Fruit fly (Drosophila melanogaster) whole organism, wandering third instar larva: ENCODE results near the gene AsnS.
A peak's percentile ranks its signal among the peaks of the same experiment; 100 is the strongest.

Experiments
- Abd-B ChIP-seq: fragments of >200 bp; optimal IDR thresholded peaks from 2 replicates; lab custom pipeline; 2017; ENCODE audit warnings: missing biosample characterization, missing genetic modification characterization
- CG32264 ChIP-seq: fragments of 200-800 bp; sonication (Bioruptor generic); optimal IDR thresholded peaks from 2 replicates; lab custom pipeline; 2016; ENCODE audit warnings: missing biosample characterization, missing genetic modification characterization
- CG9705 ChIP-seq: fragments of 200-800 bp; sonication (Bioruptor generic); optimal IDR thresholded peaks from 2 replicates; lab custom pipeline; 2018; ENCODE audit warnings: missing biosample characterization, mild to moderate bottlenecking, missing genetic modification characterization
- CrebA ChIP-seq: fragments of 200-800 bp; sonication (Bioruptor generic); optimal IDR thresholded peaks from 2 replicates; lab custom pipeline; 2016; ENCODE audit warnings: missing biosample characterization, mild to moderate bottlenecking, missing genetic modification characterization, borderline replicate concordance
- Dfd ChIP-seq: fragments of >200 bp; optimal IDR thresholded peaks from 2 replicates; lab custom pipeline; 2017; ENCODE audit warnings: missing biosample characterization, missing genetic modification characterization
- Dif ChIP-seq: fragments of 200-275, 200-300 bp; sonication (Bioruptor generic); optimal IDR thresholded peaks from 2 replicates; lab custom pipeline; 2018; ENCODE audit warnings: missing biosample characterization, missing genetic modification characterization; ENCODE audit not compliant: partially characterized antibody
- HLH106 ChIP-seq: fragments of 200-800 bp; optimal IDR thresholded peaks from 3 replicates; lab custom pipeline; 2019; ENCODE audit warnings: missing biosample characterization, mild to moderate bottlenecking, missing genetic modification characterization, moderate library complexity
- Hnf4 ChIP-seq: fragments of 200-800 bp; sonication (Bioruptor generic); optimal IDR thresholded peaks from 2 replicates; lab custom pipeline; 2016; ENCODE audit warnings: missing biosample characterization, mild to moderate bottlenecking, missing genetic modification characterization
- Hr78 ChIP-seq: fragments of >200 bp; optimal IDR thresholded peaks from 2 replicates; lab custom pipeline; 2017; ENCODE audit warnings: missing biosample characterization, missing genetic modification characterization
- Hr83 ChIP-seq: fragments of 200-300 bp; sonication (Bioruptor generic); optimal IDR thresholded peaks from 2 replicates; lab custom pipeline; 2016; ENCODE audit warnings: missing biosample characterization, mild to moderate bottlenecking, missing genetic modification characterization, moderate library complexity; ENCODE audit not compliant: poor library complexity, severe bottlenecking
- Jra ChIP-seq: sonication (Bioruptor generic); optimal IDR thresholded peaks from 2 replicates; lab custom pipeline; 2016; ENCODE audit warnings: missing biosample characterization, missing genetic modification characterization
- Mio ChIP-seq: sonication (Bioruptor generic); optimal IDR thresholded peaks from 2 replicates; lab custom pipeline; 2016; ENCODE audit warnings: missing biosample characterization, missing genetic modification characterization
- Myc ChIP-seq: fragments of >200 bp; optimal IDR thresholded peaks from 2 replicates; lab custom pipeline; 2017
- OdsH ChIP-seq: fragments of 200-800 bp; sonication (Bioruptor generic); optimal IDR thresholded peaks from 2 replicates; lab custom pipeline; 2016; ENCODE audit warnings: missing biosample characterization, mild to moderate bottlenecking, missing genetic modification characterization
- Rel ChIP-seq, 2 experiments: fragments of 200-800 bp; sonication (Bioruptor generic) in 1 of 2; optimal IDR thresholded peaks; 2 replicates in 1 of 2; 3 replicates in 1 of 2; lab custom pipeline; 2016 to 2019; ENCODE audit warnings: mild to moderate bottlenecking in 2 of 2, missing biosample characterization in 2 of 2, missing genetic modification characterization in 2 of 2, moderate library complexity in 1 of 2
- Sp1 ChIP-seq: fragments of 200-800 bp; sonication (Bioruptor generic); optimal IDR thresholded peaks from 3 replicates; lab custom pipeline; 2019; ENCODE audit warnings: missing biosample characterization, mild to moderate bottlenecking, missing genetic modification characterization, moderate library complexity
- Vsx2 ChIP-seq: fragments of 200-300, 225-300 bp; sonication (Bioruptor generic); optimal IDR thresholded peaks from 2 replicates; lab custom pipeline; 2018; ENCODE audit warnings: missing biosample characterization, missing genetic modification characterization; ENCODE audit not compliant: partially characterized antibody
- br ChIP-seq: fragments of 200-800 bp; sonication (Bioruptor generic); optimal IDR thresholded peaks from 2 replicates; lab custom pipeline; 2016; ENCODE audit warnings: missing biosample characterization, missing genetic modification characterization
- brk ChIP-seq: fragments of 200-800 bp; sonication (Bioruptor generic); optimal IDR thresholded peaks from 2 replicates; lab custom pipeline; 2016; ENCODE audit warnings: missing biosample characterization, mild to moderate bottlenecking, missing genetic modification characterization
- dmrt93B ChIP-seq: fragments of 200-800 bp; sonication (Bioruptor generic); optimal IDR thresholded peaks from 2 replicates; lab custom pipeline; 2018; ENCODE audit warnings: missing biosample characterization, mild to moderate bottlenecking, missing genetic modification characterization
- dsf ChIP-seq: sonication (Bioruptor generic); optimal IDR thresholded peaks from 2 replicates; lab custom pipeline; 2016; ENCODE audit warnings: missing biosample characterization, missing genetic modification characterization, borderline replicate concordance
- foxo ChIP-seq, 2 experiments: fragments of 200-800 bp; sonication (Bioruptor generic); optimal IDR thresholded peaks; 2 replicates in 1 of 2; 3 replicates in 1 of 2; lab custom pipeline; 2016 to 2017; ENCODE audit warnings: missing biosample characterization in 2 of 2, missing genetic modification characterization in 2 of 2
- h ChIP-seq: fragments of 200-800 bp; sonication (Bioruptor generic); optimal IDR thresholded peaks from 3 replicates; lab custom pipeline; 2016; ENCODE audit warnings: missing biosample characterization, mild to moderate bottlenecking, missing genetic modification characterization
- jim ChIP-seq: fragments of 175-275, 200-325 bp; sonication (Bioruptor generic); optimal IDR thresholded peaks from 2 replicates; lab custom pipeline; 2016; ENCODE audit warnings: missing biosample characterization, mild to moderate bottlenecking, missing genetic modification characterization
- pan ChIP-seq: fragments of >200 bp; optimal IDR thresholded peaks from 2 replicates; lab custom pipeline; 2017
- psq ChIP-seq: fragments of 200-800 bp; sonication (Bioruptor generic); optimal IDR thresholded peaks from 3 replicates; lab custom pipeline; 2017; ENCODE audit warnings: missing biosample characterization, mild to moderate bottlenecking, missing genetic modification characterization, moderate library complexity
- sv ChIP-seq: fragments of 200-800 bp; sonication (Bioruptor generic); optimal IDR thresholded peaks from 3 replicates; lab custom pipeline; 2016; ENCODE audit warnings: missing biosample characterization, missing genetic modification characterization
- tai ChIP-seq: sonication (Bioruptor generic); optimal IDR thresholded peaks from 2 replicates; lab custom pipeline; 2016; ENCODE audit warnings: missing biosample characterization, missing genetic modification characterization
- woc ChIP-seq: sonication (Bioruptor generic); optimal IDR thresholded peaks from 2 replicates; lab custom pipeline; 2016; ENCODE audit warnings: missing biosample characterization, mild to moderate bottlenecking, missing genetic modification characterization

Gene AsnS

dm6 chr3L:21129682-21130081 lies 43.2 kb upstream of the AsnS start:
- TF ChIP-seq CG9705 (GFP tag; lab: Kevin White, UChicago) (no peak), CG32264 (GFP tag; lab: Kevin White, UChicago) (no peak), br (GFP tag; lab: Kevin White, UChicago) (no peak), CrebA (no peak), Hnf4 (GFP tag; lab: Kevin White, UChicago) (no peak), Abd-B (GFP tag; lab: Kevin White, UChicago) (no peak), jim (GFP tag; lab: Kevin White, UChicago) (no peak), Myc (no peak), Hr78 (no peak), brk (GFP tag; lab: Kevin White, UChicago) (no peak), h (no peak), Dfd (GFP tag; lab: Kevin White, UChicago) (no peak), psq (GFP tag; lab: Kevin White, UChicago) (no peak), dmrt93B (GFP tag; lab: Kevin White, UChicago) (no peak), HLH106 (tag; lab: Kevin White, UChicago) (no peak), dsf (no peak), tai (no peak), OdsH (GFP tag; lab: Kevin White, UChicago) (no peak), sv (GFP tag; lab: Kevin White, UChicago) (no peak)
- TF ChIP-seq, all 38 proteins: peak for 0

- TF ChIP-seq CG9705 (GFP tag; lab: Kevin White, UChicago) = no peak
- no peak for TF ChIP-seq br (GFP tag; lab: Kevin White, UChicago)
- no peak for TF ChIP-seq Myc
- TF ChIP-seq CrebA = peak; percentile 14
- TF ChIP-seq woc (GFP tag; lab: Kevin White, UChicago) = no peak
- TF ChIP-seq tai = no peak
Observed at dm6 chr3L:21130839-21131410, 42.0 kb upstream of the AsnS start, which contains the start of gene ko. ko (minus strand) TSS chr3L:21131159.

- no peak for TF ChIP-seq Mio
- TF ChIP-seq sv (GFP tag; lab: Kevin White, UChicago) = no peak
- no peak for TF ChIP-seq Jra
- TF ChIP-seq Rel (GFP tag; optimal IDR thresholded peaks at IDR 0.05; lab: Kevin White, UChicago) = no peak
- TF ChIP-seq Rel (tag; optimal IDR thresholded peaks at IDR 0.05; lab: Kevin White, UChicago) = no peak
- TF ChIP-seq Sp1 (GFP tag; lab: Kevin White, UChicago) = no peak
- no peak for TF ChIP-seq dsf
- TF ChIP-seq Hr78 = no peak
- TF ChIP-seq woc (GFP tag; lab: Kevin White, UChicago) = no peak
- TF ChIP-seq Vsx2 (GFP tag; lab: Kevin White, UChicago) = no peak
- TF ChIP-seq CG32264 (GFP tag; lab: Kevin White, UChicago) = no peak
- no peak for TF ChIP-seq pan
- TF ChIP-seq CrebA = no peak
- no peak for TF ChIP-seq OdsH (GFP tag; lab: Kevin White, UChicago)
Observed at dm6 chr3L:21131427-21131826, 41.5 kb upstream of the AsnS start, which contains the start of gene ICA69. ICA69 (plus strand) TSS chr3L:21131446.

dm6 chr3L:21135850-21136249 lies 37.1 kb upstream of the AsnS start:
- TF ChIP-seq Dif (GFP tag; lab: Kevin White, UChicago) = peak; percentile 12
- TF ChIP-seq Myc = peak; percentile 51
- no peak for TF ChIP-seq Sp1 (GFP tag; lab: Kevin White, UChicago)
- TF ChIP-seq CrebA = peak; percentile 8
- TF ChIP-seq foxo (GFP tag; optimal IDR thresholded peaks at IDR 0.05; lab: Kevin White, UChicago) = no peak
- TF ChIP-seq Hr83 (GFP tag; lab: Kevin White, UChicago) = peak; percentile 55

- no peak for TF ChIP-seq Vsx2 (GFP tag; lab: Kevin White, UChicago)
- no peak for TF ChIP-seq dsf
- TF ChIP-seq OdsH (GFP tag; lab: Kevin White, UChicago) = no peak
- no peak for TF ChIP-seq woc (GFP tag; lab: Kevin White, UChicago)
Observed at dm6 chr3L:21136253-21136652, 36.7 kb upstream of the AsnS start, which contains the start of gene CG10565. CG10565 (minus strand) TSS chr3L:21136353.
